Worm (Caenorhabditis elegans): ENCODE data around the gene C49H3.6.

ce11 chrIV:7881726-7882125 is 21.8 kb upstream of the C49H3.6 start, which contains the start of gene atic-1:
- TF ChIP-seq dao-5 (tag; optimal IDR thresholded peaks at IDR 0.05), result no peak
- no peak for TF ChIP-seq W03F9.2 (tag; optimal IDR thresholded peaks at IDR 0.05)
